Worm (Caenorhabditis elegans) whole organism, late embryonic: ENCODE data around the gene fbxa-219.
A peak's percentile ranks its signal among the peaks of the same experiment; 100 is the strongest.
"Not testable (repeated sequence)": the region's sequence is repeated elsewhere in the genome, so short reads cannot be mapped to it uniquely, and the experiment has no call there.

ENCODE experiments used
- C08G9.2 ChIP-seq: sonication (generic microtip); optimal IDR thresholded peaks from 2 replicates; lab custom pipeline; 2016; ENCODE audit warnings: mild to moderate bottlenecking, missing genetic modification characterization, moderate library complexity, missing compliant biosample characterization
- F13H6.1 ChIP-seq: sonication (generic microtip); optimal IDR thresholded peaks from 2 replicates; lab custom pipeline; 2016; ENCODE audit warnings: missing genetic modification characterization, missing compliant biosample characterization
- ama-1 ChIP-seq: fragments of 150-350 bp; optimal IDR thresholded peaks from 2 replicates; lab custom pipeline; 2014
- ceh-2 ChIP-seq: sonication (generic microtip); optimal IDR thresholded peaks from 2 replicates; lab custom pipeline; 2016; ENCODE audit warnings: missing genotype, missing genetic modification characterization, missing compliant biosample characterization
- ceh-22 ChIP-seq: sonication (generic microtip); optimal IDR thresholded peaks from 2 replicates; lab custom pipeline; 2017; ENCODE audit warnings: missing biosample characterization, missing genetic modification characterization
- ceh-34 ChIP-seq: sonication (generic microtip); optimal IDR thresholded peaks from 2 replicates; lab custom pipeline; 2016; ENCODE audit warnings: mild to moderate bottlenecking, missing genetic modification characterization, missing compliant biosample characterization
- ceh-48 ChIP-seq: sonication (generic microtip); optimal IDR thresholded peaks from 2 replicates; lab custom pipeline; 2016; ENCODE audit warnings: missing genetic modification characterization, inconsistent platforms, missing compliant biosample characterization
- ceh-6 ChIP-seq: fragments of 200-800 bp; sonication (Bioruptor generic); optimal IDR thresholded peaks from 2 replicates; lab custom pipeline; 2018; ENCODE audit warnings: mild to moderate bottlenecking, missing genetic modification characterization, missing compliant biosample characterization
- ceh-9 ChIP-seq: sonication (generic microtip); optimal IDR thresholded peaks from 2 replicates; lab custom pipeline; 2016; ENCODE audit warnings: mild to moderate bottlenecking, missing genetic modification characterization, inconsistent platforms, missing compliant biosample characterization
- dmd-4 ChIP-seq: sonication (generic microtip); optimal IDR thresholded peaks from 2 replicates; lab custom pipeline; 2016; ENCODE audit warnings: borderline replicate concordance, missing genetic modification characterization, missing compliant biosample characterization
- elt-2 ChIP-seq: sonication (generic microtip); optimal IDR thresholded peaks from 2 replicates; lab custom pipeline; 2016; ENCODE audit warnings: missing genetic modification reagents, missing genetic modification characterization, missing compliant biosample characterization
- elt-4 ChIP-seq: sonication (generic microtip); optimal IDR thresholded peaks from 2 replicates; lab custom pipeline; 2016; ENCODE audit warnings: missing genetic modification characterization, missing compliant biosample characterization
- ets-4 ChIP-seq: sonication (generic microtip); optimal IDR thresholded peaks from 2 replicates; lab custom pipeline; 2016; ENCODE audit warnings: missing genetic modification characterization, missing compliant biosample characterization
- eyg-1 ChIP-seq: sonication (generic microtip); optimal IDR thresholded peaks from 2 replicates; lab custom pipeline; 2016; ENCODE audit warnings: missing genotype, missing genetic modification characterization, missing compliant biosample characterization
- fax-1 ChIP-seq: sonication (generic microtip); optimal IDR thresholded peaks from 2 replicates; lab custom pipeline; 2016; ENCODE audit warnings: missing genotype, missing genetic modification characterization, missing compliant biosample characterization
- fkh-6 ChIP-seq: sonication (generic microtip); optimal IDR thresholded peaks from 2 replicates; lab custom pipeline; 2016; ENCODE audit warnings: missing genetic modification characterization, missing compliant biosample characterization
- hlh-15 ChIP-seq: sonication (generic microtip); optimal IDR thresholded peaks from 2 replicates; lab custom pipeline; 2016; ENCODE audit warnings: missing genetic modification characterization, missing compliant biosample characterization
- hlh-6 ChIP-seq: sonication (generic microtip); optimal IDR thresholded peaks from 2 replicates; lab custom pipeline; 2016; ENCODE audit warnings: missing genotype, missing genetic modification characterization, missing compliant biosample characterization
- hlh-8 ChIP-seq: sonication (generic microtip); optimal IDR thresholded peaks from 2 replicates; lab custom pipeline; 2016; ENCODE audit warnings: missing genotype, missing genetic modification characterization, missing compliant biosample characterization
- lin-11 ChIP-seq: fragments of 200-800 bp; sonication (Bioruptor generic); optimal IDR thresholded peaks from 2 replicates; lab custom pipeline; 2018; ENCODE audit warnings: mild to moderate bottlenecking, missing genetic modification characterization, missing compliant biosample characterization
- madf-2 ChIP-seq: sonication (generic microtip); optimal IDR thresholded peaks from 2 replicates; lab custom pipeline; 2017; ENCODE audit warnings: missing genetic modification characterization, missing compliant biosample characterization
- mec-3 ChIP-seq: sonication (generic microtip); optimal IDR thresholded peaks from 2 replicates; lab custom pipeline; 2016; ENCODE audit warnings: borderline replicate concordance, missing genetic modification characterization, missing compliant biosample characterization
- nfya-1 ChIP-seq: sonication (generic microtip); optimal IDR thresholded peaks from 2 replicates; lab custom pipeline; 2017; ENCODE audit warnings: missing genetic modification characterization, mild to moderate bottlenecking, missing compliant biosample characterization, antibody characterized with exemption, moderate library complexity
- nhr-11 ChIP-seq: fragments of 150-350 bp; optimal IDR thresholded peaks from 2 replicates; lab custom pipeline; 2014; ENCODE audit warnings: missing biosample characterization, missing genetic modification characterization
- nhr-232 ChIP-seq: sonication (generic microtip); optimal IDR thresholded peaks from 2 replicates; lab custom pipeline; 2016; ENCODE audit warnings: missing genetic modification characterization, missing compliant biosample characterization
- npax-4 ChIP-seq: sonication (generic microtip); optimal IDR thresholded peaks from 2 replicates; lab custom pipeline; 2016; ENCODE audit warnings: missing genetic modification characterization, missing compliant biosample characterization
- pha-2 ChIP-seq: sonication (generic microtip); optimal IDR thresholded peaks from 2 replicates; lab custom pipeline; 2017; ENCODE audit warnings: mild to moderate bottlenecking, missing genetic modification characterization, missing compliant biosample characterization
- pha-4 ChIP-seq: fragments of 150-350 bp; optimal IDR thresholded peaks from 2 replicates; lab custom pipeline; 2018; ENCODE audit warnings: missing biosample characterization, missing genetic modification reagents, missing genetic modification characterization
- sdc-2 ChIP-seq: sonication (generic microtip); optimal IDR thresholded peaks from 2 replicates; lab custom pipeline; 2016; ENCODE audit warnings: missing genotype, missing genetic modification characterization, missing compliant biosample characterization
- sox-4 ChIP-seq: sonication (generic microtip); optimal IDR thresholded peaks from 2 replicates; lab custom pipeline; 2017; ENCODE audit warnings: mild to moderate bottlenecking, missing genetic modification characterization, inconsistent platforms, missing compliant biosample characterization
- syd-9 ChIP-seq: sonication (generic microtip); optimal IDR thresholded peaks from 2 replicates; lab custom pipeline; 2016; ENCODE audit warnings: mild to moderate bottlenecking, missing genetic modification characterization, moderate library complexity, missing compliant biosample characterization
- ttx-3 ChIP-seq: sonication (generic microtip); optimal IDR thresholded peaks from 2 replicates; lab custom pipeline; 2016; ENCODE audit warnings: missing genetic modification reagents, missing genetic modification characterization, missing compliant biosample characterization

The fbxa-219 gene

ce11 chrIII:2255522-2255921 is 35.7 kb upstream of the fbxa-219 start, which contains the start of gene fbxa-71:
fbxa-71 (plus strand) TSS chrIII:2255822.
- TF ChIP-seq hlh-8 (no peak), fax-1 (tag; lab: Kevin White, UChicago) (no peak), ceh-34 (no peak), sdc-2 (no peak), pha-4 (tag; lab: Kevin White, UChicago) (no peak), ceh-6 (GFP tag; lab: Kevin White, UChicago) (no peak), C08G9.2 (tag; lab: Kevin White, UChicago) (no peak), elt-4 (tag; lab: Kevin White, UChicago) (no peak), syd-9 (no peak), nhr-11 (tag; lab: Kevin White, UChicago) (no peak), npax-4 (tag; lab: Kevin White, UChicago) (no peak), nhr-232 (tag; lab: Kevin White, UChicago) (no peak)

- no peak for TF ChIP-seq pha-2 (tag; lab: Kevin White, UChicago)
- TF ChIP-seq mec-3 (tag; lab: Kevin White, UChicago): no peak
- no peak for TF ChIP-seq lin-11 (tag; lab: Kevin White, UChicago)
- no peak for TF ChIP-seq C08G9.2 (tag; lab: Kevin White, UChicago)
- TF ChIP-seq, all 69 proteins: peak for 0
Measured at ce11 chrIII:2258863-2259262, 32.4 kb upstream of the fbxa-219 start, which contains the start of gene fbxa-43. fbxa-43 (minus strand) TSS chrIII:2258963.

ce11 chrIII:2259329-2259728 is 31.9 kb upstream of the fbxa-219 start:
- TF ChIP-seq ceh-9 (tag; lab: Kevin White, UChicago): no peak
- TF ChIP-seq ets-4 (tag; lab: Kevin White, UChicago): no peak
- TF ChIP-seq ttx-3 (tag; lab: Kevin White, UChicago): no peak
- no peak for TF ChIP-seq dmd-4 (tag; lab: Kevin White, UChicago)
- no peak for TF ChIP-seq C08G9.2 (tag; lab: Kevin White, UChicago)
- no peak for TF ChIP-seq hlh-15
- no peak for TF ChIP-seq nhr-232 (tag; lab: Kevin White, UChicago)
- TF ChIP-seq syd-9: no peak
- TF ChIP-seq ceh-48 (tag; lab: Kevin White, UChicago): no peak
- no peak for TF ChIP-seq ceh-2 (tag; lab: Kevin White, UChicago)

- not testable (repeated sequence) for TF ChIP-seq ceh-48 (tag; lab: Kevin White, UChicago); madf-2; pha-4 (tag; lab: Kevin White, UChicago)
- TF ChIP-seq, all 69 proteins: peak for 0; not testable (repeated sequence) for 69
Measured at ce11 chrIII:2261353-2261752, 29.9 kb upstream of the fbxa-219 start, which contains the start of gene fbxa-42. fbxa-42 (minus strand) TSS chrIII:2261453.

- no peak for TF ChIP-seq sox-4 (tag; lab: Kevin White, UChicago)
- TF ChIP-seq C08G9.2 (tag; lab: Kevin White, UChicago): no peak
- TF ChIP-seq F13H6.1 (tag; lab: Kevin White, UChicago): no peak
- no peak for TF ChIP-seq ama-1 (lab: Kevin White, UChicago)
- TF ChIP-seq hlh-6: no peak
- TF ChIP-seq npax-4 (tag; lab: Kevin White, UChicago): no peak
- TF ChIP-seq nfya-1 (tag; lab: Kevin White, UChicago): no peak
- no peak for TF ChIP-seq fkh-6 (tag; lab: Kevin White, UChicago)
- TF ChIP-seq ceh-22 (tag; lab: Kevin White, UChicago): no peak
- no peak for TF ChIP-seq ceh-34
- TF ChIP-seq hlh-15: no peak
- TF ChIP-seq, all 69 proteins: peak for 0
Measured at ce11 chrIII:2262942-2263341, 28.3 kb upstream of the fbxa-219 start, which contains the start of gene Y54F10BM.6. Y54F10BM.6 (plus strand) TSS chrIII:2263242.

- TF ChIP-seq elt-2 (tag; lab: Kevin White, UChicago) (peak; percentile 79), eyg-1 (no peak)
Measured at ce11 chrIII:2265986-2266701, 25.1 kb upstream of the fbxa-219 start, which contains the start of gene fbxa-9. fbxa-9 (plus strand) TSS chrIII:2266651.
